Worm (Caenorhabditis elegans): ENCODE results near the gene lgc-52.

The lgc-52 gene

ce11 chrIV:15188298-15188883 is 47.5 kb upstream of the lgc-52 start:
- TF ChIP-seq Y75B8A.6 (GFP tag; IDR thresholded peaks at IDR 0.05) (0 out of 2 replicates have a peak, but pooled peaks have one; percentile 18), tag-97 (GFP tag; IDR thresholded peaks at IDR 0.05) (0 out of 2 replicates have a peak, but pooled peaks have one; percentile 15), F44E2.7 (GFP tag; IDR thresholded peaks at IDR 0.05) (0 out of 2 replicates have a peak, but pooled peaks have one; percentile 44)

ce11 chrIV:15189450-15189849 is 46.5 kb upstream of the lgc-52 start:
- peak; percentile 60; the same call in 1 of the 2 replicates for TF ChIP-seq lim-7 (GFP tag; IDR thresholded peaks at IDR 0.05)
- 0 out of 2 replicates have a peak, but pooled peaks have one; percentile 21 for TF ChIP-seq saeg-2 (GFP tag; IDR thresholded peaks at IDR 0.05)
- TF ChIP-seq snpc-1.2 (GFP tag; IDR thresholded peaks at IDR 0.05), result peak; percentile 66
- peak; percentile 68 for TF ChIP-seq Y48G9A.11 (GFP tag; IDR thresholded peaks at IDR 0.05)
- TF ChIP-seq F44E2.7 (GFP tag; IDR thresholded peaks at IDR 0.05), result 0 out of 2 replicates have a peak, but pooled peaks have one; percentile 18
- 0 out of 2 replicates have a peak, but pooled peaks have one; percentile 22 for TF ChIP-seq vab-7 (GFP tag; IDR thresholded peaks at IDR 0.05)
- 0 out of 2 replicates have a peak, but pooled peaks have one; percentile 61 for TF ChIP-seq mxl-2 (GFP tag; conservative IDR thresholded peaks at IDR 0.05)
- peak; percentile 77 for TF ChIP-seq php-3 (GFP tag; IDR thresholded peaks at IDR 0.05)
- peak; percentile 40; the same call in 1 of the 2 replicates for TF ChIP-seq Y105C5A.15 (GFP tag; IDR thresholded peaks at IDR 0.05)
- TF ChIP-seq D1046.2 (GFP tag; IDR thresholded peaks at IDR 0.05), result peak; percentile 60; the same call in 1 of the 2 replicates
- peak; percentile 39; the same call in 1 of the 2 replicates for TF ChIP-seq lin-1 (GFP tag; IDR thresholded peaks at IDR 0.05)

- TF ChIP-seq php-3 (GFP tag; IDR thresholded peaks at IDR 0.05), result no peak
- TF ChIP-seq nhr-48 (tag; optimal IDR thresholded peaks at IDR 0.05), result no peak
- TF ChIP-seq jun-1 (tag; optimal IDR thresholded peaks at IDR 0.05), result no peak
- TF ChIP-seq Y48G9A.11 (GFP tag; IDR thresholded peaks at IDR 0.05), result no peak
- TF ChIP-seq spr-1 (tag; optimal IDR thresholded peaks at IDR 0.05), result no peak
- no peak for TF ChIP-seq egl-27 (tag; optimal IDR thresholded peaks at IDR 0.05)
These were observed 33.0 kb upstream of the lgc-52 start, which contains the start of gene sra-30 for ce11 chrIV:15202923-15203322. sra-30 (minus strand) TSS chrIV:15203023.

ce11 chrIV:15206649-15207048 is 29.3 kb upstream of the lgc-52 start:
- TF ChIP-seq daf-16 (GFP tag; optimal IDR thresholded peaks at IDR 0.05), result no peak
- no peak for TF ChIP-seq daf-16 (tag; optimal IDR thresholded peaks at IDR 0.05)
- peak; percentile 55 for TF ChIP-seq snpc-1.2 (GFP tag; IDR thresholded peaks at IDR 0.05)

ce11 chrIV:15210482-15210881 is 25.4 kb upstream of the lgc-52 start:
- TF ChIP-seq saeg-2 (GFP tag; IDR thresholded peaks at IDR 0.05) (no peak), mxl-2 (GFP tag; conservative IDR thresholded peaks at IDR 0.05) (no peak), mxl-3 (GFP tag; optimal IDR thresholded peaks at IDR 0.05) (no peak), daf-8 (GFP tag; IDR thresholded peaks at IDR 0.05) (no peak), dmd-8 (GFP tag; IDR thresholded peaks at IDR 0.05) (no peak), hmg-1.1 (GFP tag; IDR thresholded peaks at IDR 0.05) (no peak), F44E2.7 (GFP tag; IDR thresholded peaks at IDR 0.05) (no peak), ztf-11 (tag; optimal IDR thresholded peaks at IDR 0.05) (no peak), ceh-62 (tag; optimal IDR thresholded peaks at IDR 0.05) (no peak), ctbp-1 (GFP tag; IDR thresholded peaks at IDR 0.05) (no peak), snpc-1.2 (GFP tag; IDR thresholded peaks at IDR 0.05) (no peak; the same call in 1 of the 2 replicates), nhr-25 (tag; optimal IDR thresholded peaks at IDR 0.05; ENCODE audit: borderline replicate concordance, insufficient read depth) (no peak), lsy-2 (tag; optimal IDR thresholded peaks at IDR 0.05) (no peak), D1046.2 (GFP tag; IDR thresholded peaks at IDR 0.05) (no peak), Y105C5A.15 (GFP tag; IDR thresholded peaks at IDR 0.05) (no peak)

- TF ChIP-seq snpc-1.2 (GFP tag; IDR thresholded peaks at IDR 0.05) (peak; percentile 50; the same call in 1 of the 2 replicates), ctbp-1 (GFP tag; IDR thresholded peaks at IDR 0.05) (no peak)
These were observed 21.2 kb upstream of the lgc-52 start for ce11 chrIV:15214694-15215093.

Measured in whole organism, L4 larva.